Worm (Caenorhabditis elegans) whole organism, L4 larva: Measurements from ENCODE around the gene C24A8.6.
A peak's percentile ranks its signal among the peaks of the same experiment; 100 is the strongest.

Source experiments
- F49E8.2 ChIP-seq: sonication (generic microtip); optimal IDR thresholded peaks from 2 replicates; lab custom pipeline; 2016; ENCODE audit warnings: missing compliant biosample characterization, mild to moderate bottlenecking, missing genetic modification characterization, borderline replicate concordance
- R02D3.7 ChIP-seq: fragments of 150-350 bp; sonication (generic microtip); optimal IDR thresholded peaks from 3 replicates; lab custom pipeline; 2014; ENCODE audit warnings: missing biosample characterization, missing genetic modification characterization
- T20F7.1 ChIP-seq: fragments of 200-800 bp; sonication (Bioruptor generic); optimal IDR thresholded peaks from 2 replicates; lab custom pipeline; 2018; ENCODE audit warnings: mild to moderate bottlenecking, missing genetic modification characterization, missing compliant biosample characterization
- Y105C5A.15 ChIP-seq: fragments of 200-800 bp; sonication (Bioruptor generic); IDR thresholded peaks from 2 replicates; pipeline ENCODE4 v1.3.6; 2022; ENCODE audit warnings: missing genetic modification characterization, missing compliant biosample characterization
- aha-1 ChIP-seq: fragments of 150-350 bp; peaks from one replicate; lab custom pipeline; 2014; ENCODE audit warnings: missing biosample characterization, missing genetic modification characterization
- aly-2 ChIP-seq: sonication (generic microtip); optimal IDR thresholded peaks from 2 replicates; lab custom pipeline; 2018; ENCODE audit warnings: missing biosample characterization, missing genetic modification characterization
- ama-1 ChIP-seq: fragments of 150-350 bp; optimal IDR thresholded peaks from 2 replicates; lab custom pipeline; 2014; ENCODE audit warnings: inconsistent platforms, mixed read lengths
- ceh-32 ChIP-seq: sonication (generic microtip); optimal IDR thresholded peaks from 2 replicates; lab custom pipeline; 2016; ENCODE audit warnings: mild to moderate bottlenecking, missing genetic modification characterization, missing compliant biosample characterization; ENCODE audit not compliant: poor library complexity
- cey-2 ChIP-seq: sonication (generic microtip); optimal IDR thresholded peaks from 3 replicates; lab custom pipeline; 2017; ENCODE audit warnings: missing genetic modification characterization, mild to moderate bottlenecking, missing compliant biosample characterization, antibody characterized with exemption, borderline replicate concordance; ENCODE audit not compliant: insufficient read depth
- daf-19 ChIP-seq: fragments of 200-800 bp; sonication (Bioruptor generic); conservative IDR thresholded peaks from 2 replicates; pipeline ENCODE4 v1.3.6; 2022; ENCODE audit warnings: missing genetic modification characterization, missing compliant biosample characterization
- daf-8 ChIP-seq: fragments of 200-800 bp; sonication (Bioruptor generic); IDR thresholded peaks from 2 replicates; pipeline ENCODE4 v1.3.6; 2022; ENCODE audit warnings: missing genetic modification characterization, missing compliant biosample characterization
- dpl-1 ChIP-seq: fragments of 150-350 bp; optimal IDR thresholded peaks from 2 replicates; lab custom pipeline; 2014; ENCODE audit warnings: missing biosample characterization, missing genetic modification reagents, missing genetic modification characterization
- dve-1 ChIP-seq: sonication (generic microtip); optimal IDR thresholded peaks from 2 replicates; lab custom pipeline; 2017; ENCODE audit warnings: antibody characterized with exemption, mild to moderate bottlenecking, missing genetic modification characterization, missing compliant biosample characterization; ENCODE audit not compliant: insufficient read depth
- hif-1 ChIP-seq, 2 experiments: sonication (generic microtip); optimal IDR thresholded peaks; 2 replicates each; lab custom pipeline; 2016 to 2017; ENCODE audit warnings: missing compliant biosample characterization in 2 of 2, missing genetic modification characterization in 2 of 2, missing genetic modification reagents in 2 of 2, missing genotype in 2 of 2, mild to moderate bottlenecking in 1 of 2
- hlh-30 ChIP-seq: sonication (generic microtip); optimal IDR thresholded peaks from 2 replicates; lab custom pipeline; 2017; ENCODE audit warnings: antibody characterized with exemption, mild to moderate bottlenecking, missing genetic modification characterization, missing compliant biosample characterization; ENCODE audit not compliant: insufficient read depth
- lim-7 ChIP-seq: fragments of 200-800 bp; sonication (Bioruptor generic); IDR thresholded peaks from 2 replicates; pipeline ENCODE4 v1.3.6; 2022; ENCODE audit warnings: missing genetic modification characterization, missing compliant biosample characterization
- lin-29 ChIP-seq: fragments of 200-800 bp; sonication (Bioruptor generic); IDR thresholded peaks from 2 replicates; pipeline ENCODE4 v1.3.6; 2022; ENCODE audit warnings: missing genetic modification reagents, missing genetic modification characterization, missing compliant biosample characterization
- madf-5 ChIP-seq, 2 experiments: fragments of 200-800 bp; sonication (Bioruptor generic); IDR thresholded peaks; 2 replicates each; pipeline ENCODE4 v1.3.6; 2022; ENCODE audit warnings: missing compliant biosample characterization in 2 of 2, missing genetic modification characterization in 2 of 2
- mdt-29 ChIP-seq: fragments of 200-800 bp; sonication (Bioruptor generic); IDR thresholded peaks from 2 replicates; pipeline ENCODE4 v1.3.6; 2022; ENCODE audit warnings: missing genetic modification reagents, missing genetic modification characterization, missing compliant biosample characterization
- mep-1 ChIP-seq: fragments of 150-350 bp; sonication (generic microtip); optimal IDR thresholded peaks from 3 replicates; lab custom pipeline; 2014; ENCODE audit warnings: missing biosample characterization, missing genetic modification characterization
- mxl-2 ChIP-seq: fragments of 200-800 bp; sonication (Bioruptor generic); conservative IDR thresholded peaks from 2 replicates; pipeline ENCODE4 v1.3.6; 2022; ENCODE audit warnings: missing genetic modification reagents, missing genetic modification characterization, missing compliant biosample characterization
- nhr-102 ChIP-seq: sonication (generic microtip); optimal IDR thresholded peaks from 2 replicates; lab custom pipeline; 2016; ENCODE audit warnings: mild to moderate bottlenecking, missing genetic modification characterization, moderate library complexity, missing compliant biosample characterization
- nhr-11 ChIP-seq: fragments of 150-350 bp; optimal IDR thresholded peaks from 2 replicates; lab custom pipeline; 2014; ENCODE audit warnings: missing biosample characterization, missing genetic modification characterization
- nhr-25 ChIP-seq: sonication (generic microtip); optimal IDR thresholded peaks from 2 replicates; lab custom pipeline; 2017; ENCODE audit warnings: missing genetic modification characterization, mild to moderate bottlenecking, missing compliant biosample characterization, antibody characterized with exemption, moderate library complexity, borderline replicate concordance; ENCODE audit not compliant: insufficient read depth
- nhr-28 ChIP-seq: fragments of 150-350 bp; optimal IDR thresholded peaks from 2 replicates; lab custom pipeline; 2014; ENCODE audit warnings: missing biosample characterization, missing genetic modification characterization
- nhr-76 ChIP-seq: fragments of 150-350 bp; optimal IDR thresholded peaks from 2 replicates; lab custom pipeline; 2014; ENCODE audit warnings: missing biosample characterization, missing genetic modification characterization
- nhr-77 ChIP-seq: fragments of 150-350 bp; optimal IDR thresholded peaks from 2 replicates; lab custom pipeline; 2014; ENCODE audit warnings: missing biosample characterization, missing genetic modification characterization
- pha-4 ChIP-seq, 2 experiments: fragments of 150-350 bp in 1 of 2; fragments of 200-800 bp in 1 of 2; sonication (Bioruptor generic) in 1 of 2; IDR thresholded peaks in 1 of 2; optimal IDR thresholded peaks in 1 of 2; 2 replicates each; pipeline versions ENCODE4 v1.3.6 to Lab custom; 2014 to 2022; ENCODE audit warnings: missing genetic modification characterization in 2 of 2, missing genetic modification reagents in 2 of 2, missing biosample characterization in 1 of 2, missing compliant biosample characterization in 1 of 2
- rbr-2 ChIP-seq: sonication (generic microtip); optimal IDR thresholded peaks from 2 replicates; lab custom pipeline; 2016; ENCODE audit warnings: missing genotype, missing genetic modification characterization, missing compliant biosample characterization
- set-16 ChIP-seq: fragments of 200-800 bp; sonication (Bioruptor generic); IDR thresholded peaks from 2 replicates; pipeline ENCODE4 v1.3.6; 2022; ENCODE audit warnings: missing genetic modification reagents, missing genetic modification characterization, missing compliant biosample characterization
- skn-1 ChIP-seq: fragments of 150-350 bp; optimal IDR thresholded peaks from 2 replicates; lab custom pipeline; 2014; ENCODE audit warnings: missing biosample characterization, missing genetic modification characterization
- tag-97 ChIP-seq: fragments of 200-800 bp; sonication (Bioruptor generic); IDR thresholded peaks from 2 replicates; pipeline ENCODE4 v1.3.6; 2022; ENCODE audit warnings: missing genetic modification characterization, missing compliant biosample characterization
- unc-130 ChIP-seq: sonication (generic microtip); optimal IDR thresholded peaks from 2 replicates; lab custom pipeline; 2016; ENCODE audit warnings: missing genetic modification reagents, missing genetic modification characterization, missing compliant biosample characterization
- unc-62 ChIP-seq, 3 experiments: fragments of 150-350 bp in 1 of 3; sonication (generic microtip); optimal IDR thresholded peaks in 2 of 3; peaks in 1 of 3; 1 replicate in 1 of 3; 2 replicates in 2 of 3; lab custom pipeline; 2014 to 2017; ENCODE audit warnings: missing biosample characterization in 3 of 3, missing genetic modification characterization in 3 of 3, missing genetic modification reagents in 3 of 3, missing genotype in 1 of 3
- vab-7 ChIP-seq: fragments of 200-800 bp; sonication (Bioruptor generic); IDR thresholded peaks from 2 replicates; pipeline ENCODE4 v1.3.6; 2022; ENCODE audit warnings: missing genetic modification reagents, missing genetic modification characterization, missing compliant biosample characterization
- zip-11 ChIP-seq: fragments of 200-800 bp; sonication (Bioruptor generic); IDR thresholded peaks from 2 replicates; pipeline ENCODE4 v1.3.6; 2022; ENCODE audit warnings: missing genetic modification characterization, missing compliant biosample characterization

Gene C24A8.6

ce11 chrX:4368800-4369199, 36.6 kb upstream of the C24A8.6 start, which contains the start of gene R160.4:
Gene R160.4, minus strand, starts transcription at chrX:4368900.
- TF ChIP-seq Y105C5A.15, result no peak
- TF ChIP-seq hlh-30 (tag; lab: Kevin White, UChicago), result no peak
- no peak for TF ChIP-seq vab-7
- no peak for TF ChIP-seq mxl-2 (GFP tag; lab: Robert Waterston, UW)
- no peak for TF ChIP-seq dpl-1 (GFP tag; lab: Kevin White, UChicago)
- TF ChIP-seq dve-1 (tag; lab: Kevin White, UChicago), result no peak
- no peak for TF ChIP-seq nhr-102 (tag; lab: Kevin White, UChicago)
- no peak for TF ChIP-seq unc-130 (GFP tag; lab: Kevin White, UChicago)
- no peak for TF ChIP-seq madf-5 (GFP tag; IDR thresholded peaks at IDR 0.05; lab: Robert Waterston, UW)
- TF ChIP-seq ama-1, result no peak
- no peak for TF ChIP-seq cey-2 (tag; lab: Kevin White, UChicago)
- TF ChIP-seq pha-4 (GFP tag; IDR thresholded peaks at IDR 0.05; lab: Robert Waterston, UW), result no peak
- no peak for TF ChIP-seq pha-4 (tag; optimal IDR thresholded peaks at IDR 0.05; lab: Kevin White, UChicago)
- TF ChIP-seq nhr-28 (tag; lab: Kevin White, UChicago), result no peak

- TF ChIP-seq unc-62 (GFP tag; optimal IDR thresholded peaks at IDR 0.05 in 1 of 2; lab: Kevin White, UChicago), result peak in 1 of 2 experiments; percentile 36
- no peak for TF ChIP-seq unc-62 (tag; optimal IDR thresholded peaks at IDR 0.05; lab: Kevin White, UChicago)
- no peak for TF ChIP-seq rbr-2
These were observed 35.2 kb upstream of the C24A8.6 start, which contains the start of gene R160.10 for ce11 chrX:4367414-4367813. Gene R160.10, minus strand, starts transcription at chrX:4367514.

- TF ChIP-seq ceh-32, result no peak
These were observed 34.0 kb upstream of the C24A8.6 start, which contains the start of gene R160.3 for ce11 chrX:4366231-4366630. Gene R160.3, minus strand, starts transcription at chrX:4366331.

ce11 chrX:4364877-4365276, 32.7 kb upstream of the C24A8.6 start, which contains the start of gene F14H12.8:
Gene F14H12.8, minus strand, starts transcription at chrX:4364977.
- TF ChIP-seq daf-19 (GFP tag; lab: Robert Waterston, UW) (no peak), mxl-2 (GFP tag; lab: Robert Waterston, UW) (no peak), nhr-77 (tag; lab: Kevin White, UChicago) (no peak), unc-62 (GFP tag; optimal IDR thresholded peaks at IDR 0.05 in 1 of 2; lab: Kevin White, UChicago) (no peak), unc-62 (tag; optimal IDR thresholded peaks at IDR 0.05; lab: Kevin White, UChicago) (no peak)

ce11 chrX:4363200-4363599, 31.0 kb upstream of the C24A8.6 start, which contains the start of gene F14H12.17:
Gene F14H12.17, minus strand, starts transcription at chrX:4363300.
- TF ChIP-seq mdt-29 (no peak), aha-1 (tag; lab: Kevin White, UChicago) (no peak), nhr-77 (tag; lab: Kevin White, UChicago) (no peak), tag-97 (GFP tag; lab: Robert Waterston, UW) (no peak), lim-7 (GFP tag; lab: Robert Waterston, UW) (no peak), T20F7.1 (GFP tag; lab: Kevin White, UChicago) (no peak), mep-1 (tag; lab: Kevin White, UChicago) (no peak)

ce11 chrX:4362522-4362921, 30.3 kb upstream of the C24A8.6 start, which contains the start of gene F14H12.7:
Gene F14H12.7, minus strand, starts transcription at chrX:4362622.
- TF ChIP-seq aly-2 (tag; lab: Kevin White, UChicago) (no peak), lin-29 (GFP tag; lab: Robert Waterston, UW) (no peak), nhr-76 (tag; lab: Kevin White, UChicago) (no peak), nhr-25 (tag; lab: Kevin White, UChicago) (no peak), nhr-102 (tag; lab: Kevin White, UChicago) (no peak), cey-2 (tag; lab: Kevin White, UChicago) (no peak), F49E8.2 (tag; lab: Kevin White, UChicago) (no peak), daf-8 (GFP tag; lab: Robert Waterston, UW) (no peak), zip-11 (GFP tag; lab: Robert Waterston, UW) (no peak), R02D3.7 (tag; lab: Kevin White, UChicago) (no peak), hif-1 (tag; optimal IDR thresholded peaks at IDR 0.05; lab: Kevin White, UChicago) (no peak), set-16 (GFP tag; lab: Robert Waterston, UW) (no peak), nhr-11 (tag; lab: Kevin White, UChicago) (no peak), skn-1 (tag; lab: Kevin White, UChicago) (no peak)
